Worm (Caenorhabditis elegans) whole organism, early embryonic: Measurements from ENCODE around the gene pgl-2.

Experiments
- aly-1 ChIP-seq: sonication (generic microtip); optimal IDR thresholded peaks from 2 replicates; lab custom pipeline; 2016; ENCODE audit warnings: missing genetic modification characterization, missing compliant biosample characterization
- ama-1 ChIP-seq: fragments of 150-350 bp; optimal IDR thresholded peaks from 2 replicates; lab custom pipeline; 2014
- ceh-13 ChIP-seq: fragments of 200-800 bp; sonication (Bioruptor generic); optimal IDR thresholded peaks from 2 replicates; lab custom pipeline; 2018; ENCODE audit warnings: mild to moderate bottlenecking, missing genetic modification characterization, missing compliant biosample characterization
- ceh-36 ChIP-seq: sonication (generic microtip); optimal IDR thresholded peaks from 2 replicates; lab custom pipeline; 2016; ENCODE audit warnings: missing genetic modification characterization, inconsistent platforms, missing compliant biosample characterization
- ets-7 ChIP-seq: sonication (generic microtip); optimal IDR thresholded peaks from 2 replicates; lab custom pipeline; 2016; ENCODE audit warnings: missing genotype, missing genetic modification characterization, missing compliant biosample characterization
- flt-1 ChIP-seq: fragments of 200-800 bp; sonication (Bioruptor generic); IDR thresholded peaks from 2 replicates; pipeline ENCODE4 v1.3.6; 2022; ENCODE audit warnings: missing genetic modification characterization, missing compliant biosample characterization
- hmbx-1 ChIP-seq: sonication (generic microtip); optimal IDR thresholded peaks from 2 replicates; lab custom pipeline; 2016; ENCODE audit warnings: mild to moderate bottlenecking, missing genetic modification characterization, missing compliant biosample characterization
- hmg-4 ChIP-seq: fragments of 200-800 bp; sonication (Bioruptor generic); optimal IDR thresholded peaks from 2 replicates; lab custom pipeline; 2018; ENCODE audit warnings: mild to moderate bottlenecking, missing genetic modification characterization, missing compliant biosample characterization
- hnd-1 ChIP-seq: sonication (generic microtip); optimal IDR thresholded peaks from 2 replicates; lab custom pipeline; 2016; ENCODE audit warnings: missing genetic modification characterization, missing compliant biosample characterization
- pes-1 ChIP-seq: fragments of 200-800 bp; sonication (Bioruptor generic); IDR thresholded peaks from 2 replicates; pipeline ENCODE4 v1.3.6; 2022; ENCODE audit warnings: missing genetic modification reagents, missing genetic modification characterization, missing compliant biosample characterization
- sea-1 ChIP-seq: fragments of 200-800 bp; sonication (Bioruptor generic); conservative IDR thresholded peaks from 2 replicates; pipeline ENCODE4 v1.3.6; 2022; ENCODE audit warnings: missing genetic modification characterization, missing compliant biosample characterization
- tbx-11 ChIP-seq: fragments of 200-800 bp; sonication (Bioruptor generic); IDR thresholded peaks from 2 replicates; pipeline ENCODE4 v1.3.6; 2022; ENCODE audit warnings: missing genetic modification characterization, missing compliant biosample characterization
- tbx-37 ChIP-seq: fragments of 200-800 bp; sonication (Bioruptor generic); conservative IDR thresholded peaks from 2 replicates; pipeline ENCODE4 v1.3.6; 2022; ENCODE audit warnings: missing genetic modification reagents, missing genetic modification characterization, missing compliant biosample characterization
- tra-4 ChIP-seq: sonication (generic microtip); optimal IDR thresholded peaks from 2 replicates; lab custom pipeline; 2017; ENCODE audit warnings: missing genetic modification characterization, missing compliant biosample characterization

DNA sequence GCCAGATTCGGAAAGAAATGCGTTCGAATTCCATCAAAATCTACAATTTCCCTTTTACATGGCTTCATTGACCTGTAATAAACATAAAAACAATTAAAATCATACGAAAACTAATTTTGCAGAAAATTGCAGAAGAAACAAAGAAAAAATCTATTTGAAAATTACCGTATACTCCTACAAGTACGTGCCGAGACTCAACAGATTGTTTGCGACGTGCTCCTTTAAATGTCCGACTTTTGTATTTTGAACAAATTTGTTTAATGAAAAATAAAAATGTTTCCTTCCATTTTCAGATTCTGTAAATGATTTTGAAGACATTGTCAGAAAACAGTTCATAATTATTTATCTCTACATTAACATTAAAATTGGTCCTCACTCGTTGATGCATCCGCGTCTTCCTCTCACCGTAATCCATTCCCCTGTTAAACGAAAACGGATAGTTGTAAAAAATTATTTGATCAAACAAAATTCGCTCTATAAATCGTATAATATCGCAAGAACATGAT is at the start of gene pgl-2:
- TF ChIP-seq ceh-13 (GFP tag; lab: Kevin White, UChicago) (no peak), flt-1 (GFP tag; lab: Robert Waterston, UW) (no peak), tra-4 (no peak), ama-1 (lab: Kevin White, UChicago) (no peak), hnd-1 (tag; lab: Kevin White, UChicago) (no peak), tbx-11 (GFP tag; lab: Robert Waterston, UW) (no peak), tbx-37 (GFP tag; lab: Robert Waterston, UW) (no peak), aly-1 (no peak), hmg-4 (GFP tag; lab: Kevin White, UChicago) (no peak), sea-1 (GFP tag; lab: Robert Waterston, UW) (no peak), ets-7 (tag; lab: Kevin White, UChicago) (no peak), hmbx-1 (no peak), pes-1 (GFP tag; lab: Robert Waterston, UW) (no peak), ceh-36 (no peak)
